Worm (Caenorhabditis elegans) whole organism, dauer: Measurements from ENCODE around the gene W01D2.1.

Experiments used
- unc-62 ChIP-seq: sonication (generic microtip); optimal IDR thresholded peaks from 2 replicates; lab custom pipeline; 2017; ENCODE audit warnings: missing biosample characterization, missing genetic modification reagents, missing genetic modification characterization

The W01D2.1 gene

DNA sequence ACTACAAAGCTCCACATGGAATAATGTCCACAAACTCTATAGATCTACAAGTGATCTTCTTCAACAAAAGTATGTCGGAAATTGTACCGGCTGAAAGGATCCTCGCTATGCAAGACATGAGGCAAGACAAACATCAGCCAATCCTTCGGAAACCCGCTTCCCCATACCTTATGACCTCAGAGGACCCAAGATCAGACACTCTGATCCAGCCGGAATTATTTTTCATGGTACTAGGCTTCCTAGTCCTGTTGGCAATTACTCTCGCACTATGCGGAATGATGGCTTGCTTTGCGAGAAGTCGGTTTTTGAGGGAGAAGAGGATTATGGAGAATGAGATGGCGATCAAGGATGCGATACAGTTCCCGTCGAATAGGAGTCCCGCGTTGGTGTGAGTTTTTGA lies 34.6 kb downstream of the W01D2.1 start:
- TF ChIP-seq unc-62 (GFP tag; lab: Kevin White, UChicago): no peak

ce11 chrII:14851483-14851882 lies 36.2 kb downstream of the W01D2.1 start, which contains the start of gene R05H10.1:
Gene R05H10.1, plus strand, starts transcription at chrII:14851816.
- TF ChIP-seq unc-62 (GFP tag; lab: Kevin White, UChicago): no peak

DNA sequence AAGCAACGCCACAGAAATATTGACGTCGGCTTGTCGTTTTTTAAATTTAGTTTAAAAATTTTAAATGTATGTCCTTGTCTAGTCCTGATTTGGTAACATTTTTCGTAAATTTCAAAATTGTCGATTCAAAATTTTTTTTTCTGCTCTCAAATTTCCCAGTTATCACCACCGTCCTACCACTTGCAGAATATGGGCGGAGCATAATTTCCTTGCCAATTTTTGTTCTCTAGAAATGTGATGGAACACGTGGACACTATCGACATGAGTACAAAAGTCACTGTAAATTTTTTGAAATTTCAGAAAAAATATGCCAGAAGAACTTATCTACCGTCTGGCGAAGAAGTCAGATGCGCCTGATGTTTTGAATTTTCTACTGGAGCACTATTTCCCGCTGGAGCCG lies 39.9 kb downstream of the W01D2.1 start, which contains the start of gene R05H10.7:
TSS of gene R05H10.7 (plus strand) at position 301 of the 400 bp plus-strand sequence.
- no peak for TF ChIP-seq unc-62 (GFP tag; lab: Kevin White, UChicago)

- TF ChIP-seq unc-62 (GFP tag; lab: Kevin White, UChicago): no peak
Observed at ce11 chrII:14856922-14857321, 41.6 kb downstream of the W01D2.1 start, which contains the start of gene rbm-28. Gene rbm-28, plus strand, starts transcription at chrII:14857259.
